Fruit fly (Drosophila melanogaster) whole organism, embryonic: ENCODE measurements around the gene CG42263.
A peak's percentile ranks its signal among the peaks of the same experiment; 100 is the strongest.

Experiments
- Asciz ChIP-seq: fragments of 200-800 bp; sonication (Bioruptor generic); optimal IDR thresholded peaks from 2 replicates; lab custom pipeline; 2017; ENCODE audit warnings: missing biosample characterization, mild to moderate bottlenecking, missing genetic modification characterization, missing genetic modification reagents
- Atf-2 ChIP-seq: fragments of 200-800 bp; sonication (Bioruptor generic); optimal IDR thresholded peaks from 2 replicates; lab custom pipeline; 2016; ENCODE audit warnings: missing biosample characterization, missing genetic modification characterization
- CG11398 ChIP-seq: fragments of 200-800 bp; sonication (Bioruptor generic); optimal IDR thresholded peaks from 2 replicates; lab custom pipeline; 2016; ENCODE audit warnings: missing biosample characterization, missing genetic modification characterization
- CG11695 ChIP-seq: fragments of 200-800 bp; sonication (Bioruptor generic); IDR thresholded peaks from 3 replicates; pipeline ENCODE4 v1.3.6; 2022; ENCODE audit warnings: missing biosample characterization, missing genetic modification characterization
- CG11723 ChIP-seq: fragments of 200-800 bp; sonication (Bioruptor generic); optimal IDR thresholded peaks from 2 replicates; lab custom pipeline; 2017; ENCODE audit warnings: missing biosample characterization, mild to moderate bottlenecking, missing genetic modification characterization
- CG12391 ChIP-seq: fragments of 200-800 bp; sonication (Bioruptor generic); optimal IDR thresholded peaks from 3 replicates; lab custom pipeline; 2018; ENCODE audit warnings: missing biosample characterization, mild to moderate bottlenecking, missing genetic modification characterization, moderate library complexity
- CG14710 ChIP-seq: fragments of 200-800 bp; sonication (Bioruptor generic); optimal IDR thresholded peaks from 3 replicates; lab custom pipeline; 2019; ENCODE audit warnings: missing biosample characterization, mild to moderate bottlenecking, missing genetic modification characterization, moderate library complexity
- CG14965 ChIP-seq: fragments of 200-800 bp; sonication (Bioruptor generic); optimal IDR thresholded peaks from 2 replicates; lab custom pipeline; 2016; ENCODE audit warnings: missing biosample characterization, missing genetic modification characterization, borderline replicate concordance
- CG1792 ChIP-seq: fragments of 200-800 bp; sonication (Bioruptor generic); optimal IDR thresholded peaks from 2 replicates; lab custom pipeline; 2016; ENCODE audit warnings: missing biosample characterization, missing genetic modification characterization
- CG18476 ChIP-seq: fragments of 200-800 bp; sonication (Bioruptor generic); optimal IDR thresholded peaks from 2 replicates; lab custom pipeline; 2016; ENCODE audit warnings: missing biosample characterization, mild to moderate bottlenecking, missing genetic modification characterization
- CG2116 ChIP-seq: fragments of 200-800 bp; sonication (Bioruptor generic); optimal IDR thresholded peaks from 3 replicates; lab custom pipeline; 2018; ENCODE audit warnings: missing biosample characterization, mild to moderate bottlenecking, missing genetic modification characterization
- CG2202 ChIP-seq: fragments of 200-800 bp; sonication (Bioruptor generic); optimal IDR thresholded peaks from 2 replicates; lab custom pipeline; 2018; ENCODE audit warnings: missing biosample characterization, mild to moderate bottlenecking, missing genetic modification characterization
- CG3065 ChIP-seq: fragments of 200-800 bp; sonication (Bioruptor generic); optimal IDR thresholded peaks from 2 replicates; lab custom pipeline; 2016; ENCODE audit warnings: missing biosample characterization, missing genetic modification characterization
- CG5180 ChIP-seq: fragments of 200-800 bp; sonication (Bioruptor generic); optimal IDR thresholded peaks from 3 replicates; lab custom pipeline; 2017; ENCODE audit warnings: missing biosample characterization, missing genetic modification characterization, mild to moderate bottlenecking, moderate library complexity, missing genetic modification reagents
- CG7556 ChIP-seq: fragments of 200-800 bp; sonication (Bioruptor generic); optimal IDR thresholded peaks from 2 replicates; lab custom pipeline; 2017; ENCODE audit warnings: missing biosample characterization, mild to moderate bottlenecking, missing genetic modification characterization
- D ChIP-seq, 2 experiments: fragments of 200-800 bp in 1 of 2; fragments of >200 bp in 1 of 2; sonication (Bioruptor generic) in 1 of 2; optimal IDR thresholded peaks; 2 replicates in 1 of 2; 3 replicates in 1 of 2; lab custom pipeline; 2017; ENCODE audit warnings: mild to moderate bottlenecking in 1 of 2, missing biosample characterization in 1 of 2, missing genetic modification characterization in 1 of 2, missing genetic modification reagents in 1 of 2
- D19A ChIP-seq: fragments of 200-800 bp; optimal IDR thresholded peaks from 3 replicates; lab custom pipeline; 2019; ENCODE audit warnings: missing biosample characterization, mild to moderate bottlenecking, missing genetic modification characterization, moderate library complexity
- Dbx ChIP-seq: fragments of 200-800 bp; sonication (Bioruptor generic); IDR thresholded peaks from 3 replicates; pipeline ENCODE4 v1.3.6; 2022; ENCODE audit warnings: missing biosample characterization, missing genetic modification characterization
- Doc3 ChIP-seq: fragments of 200-800 bp; sonication (Bioruptor generic); IDR thresholded peaks from 3 replicates; pipeline ENCODE4 v1.3.6; 2022; ENCODE audit warnings: missing biosample characterization, missing genetic modification characterization; ENCODE audit not compliant: partially characterized antibody
- ERR ChIP-seq: fragments of 200-800 bp; sonication (Bioruptor generic); optimal IDR thresholded peaks from 2 replicates; lab custom pipeline; 2016; ENCODE audit warnings: missing biosample characterization, missing genetic modification characterization
- GATAe ChIP-seq: fragments of 200-800 bp; sonication (Bioruptor generic); conservative IDR thresholded peaks from 2 replicates; pipeline ENCODE4 v1.3.6; 2022; ENCODE audit warnings: missing biosample characterization, missing genetic modification characterization
- H15 ChIP-seq: fragments of 200-800 bp; sonication (Bioruptor generic); IDR thresholded peaks from 3 replicates; pipeline ENCODE4 v1.3.6; 2022; ENCODE audit warnings: missing biosample characterization, missing genetic modification characterization
- HLH3B ChIP-seq: fragments of 200-800 bp; sonication (Bioruptor generic); IDR thresholded peaks from 2 replicates; pipeline ENCODE4 v1.3.6; 2022; ENCODE audit warnings: missing biosample characterization, missing genetic modification characterization
- HmgZ ChIP-seq: fragments of 200-800 bp; sonication (Bioruptor generic); optimal IDR thresholded peaks from 2 replicates; lab custom pipeline; 2018; ENCODE audit warnings: missing biosample characterization, mild to moderate bottlenecking, missing genetic modification characterization
- Lpt ChIP-seq: fragments of >200 bp; optimal IDR thresholded peaks from 2 replicates; lab custom pipeline; 2018; ENCODE audit warnings: missing biosample characterization, missing genetic modification characterization
- NC2β ChIP-seq: fragments of 200-800 bp; sonication (Bioruptor generic); optimal IDR thresholded peaks from 2 replicates; lab custom pipeline; 2016; ENCODE audit warnings: missing biosample characterization, missing genetic modification characterization
- Pdp1 ChIP-seq, 2 experiments: fragments of 200-800 bp; sonication (Bioruptor generic); optimal IDR thresholded peaks; 3 replicates each; lab custom pipeline; 2016; ENCODE audit warnings: missing biosample characterization in 2 of 2, missing genetic modification characterization in 2 of 2, mild to moderate bottlenecking in 1 of 2, moderate library complexity in 1 of 2
- Sin3A ChIP-seq: fragments of >200 bp; optimal IDR thresholded peaks from 2 replicates; lab custom pipeline; 2018
- Sox100B ChIP-seq: fragments of 200-800 bp; sonication (Bioruptor generic); optimal IDR thresholded peaks from 3 replicates; lab custom pipeline; 2018; ENCODE audit warnings: missing biosample characterization, mild to moderate bottlenecking, missing genetic modification characterization
- Stat92E ChIP-seq, 3 experiments: fragments of >200 bp in 2 of 3; fragments of 200-800 bp in 1 of 3; sonication (Bioruptor generic) in 1 of 3; optimal IDR thresholded peaks; 2 replicates each; lab custom pipeline; 2017 to 2019; ENCODE audit warnings: missing biosample characterization in 3 of 3, missing genetic modification characterization in 3 of 3, mild to moderate bottlenecking in 1 of 3, moderate library complexity in 1 of 3
- Xbp1 ChIP-seq: fragments of 200-800 bp; sonication (Bioruptor generic); optimal IDR thresholded peaks from 3 replicates; lab custom pipeline; 2016; ENCODE audit warnings: missing biosample characterization, mild to moderate bottlenecking, missing genetic modification characterization
- bab2 ChIP-seq: fragments of 200-800 bp; sonication (Bioruptor generic); optimal IDR thresholded peaks from 2 replicates; lab custom pipeline; 2016; ENCODE audit warnings: missing biosample characterization, missing genetic modification characterization
- cg ChIP-seq: fragments of 200-800 bp; sonication (Bioruptor generic); optimal IDR thresholded peaks from 3 replicates; lab custom pipeline; 2019; ENCODE audit warnings: missing biosample characterization, mild to moderate bottlenecking, missing genetic modification characterization, moderate library complexity
- chif ChIP-seq, 2 experiments: fragments of 200-800 bp; sonication (Bioruptor generic); optimal IDR thresholded peaks; 3 replicates each; lab custom pipeline; 2016; ENCODE audit warnings: missing biosample characterization in 2 of 2, missing genetic modification characterization in 2 of 2
- grn ChIP-seq: fragments of 200-800 bp; sonication (Bioruptor generic); optimal IDR thresholded peaks from 3 replicates; lab custom pipeline; 2017; ENCODE audit warnings: missing biosample characterization, missing genetic modification characterization
- h ChIP-seq: fragments of >200 bp; optimal IDR thresholded peaks from 2 replicates; lab custom pipeline; 2017
- hbn ChIP-seq: fragments of 200-800 bp; sonication (Bioruptor generic); IDR thresholded peaks from 2 replicates; pipeline ENCODE4 v1.3.6; 2022; ENCODE audit warnings: missing biosample characterization, missing genetic modification characterization; ENCODE audit not compliant: partially characterized antibody
- kni ChIP-seq: fragments of 200-800 bp; sonication (Bioruptor generic); optimal IDR thresholded peaks from 3 replicates; lab custom pipeline; 2017; ENCODE audit warnings: mild to moderate bottlenecking, missing biosample characterization, missing genetic modification reagents, missing genetic modification characterization
- mld ChIP-seq: fragments of 200-800 bp; sonication (Bioruptor generic); IDR thresholded peaks from 3 replicates; pipeline ENCODE4 v1.3.6; 2022; ENCODE audit warnings: missing biosample characterization, missing genetic modification characterization; ENCODE audit not compliant: partially characterized antibody
- nau ChIP-seq: fragments of 200-800 bp; sonication (Bioruptor generic); optimal IDR thresholded peaks from 3 replicates; lab custom pipeline; 2017; ENCODE audit warnings: missing biosample characterization, mild to moderate bottlenecking, missing genetic modification characterization, missing genetic modification reagents
- nerfin-2 ChIP-seq: fragments of 200-800 bp; sonication (Bioruptor generic); IDR thresholded peaks from 2 replicates; pipeline ENCODE4 v1.3.6; 2022; ENCODE audit warnings: missing biosample characterization, missing genetic modification characterization; ENCODE audit not compliant: partially characterized antibody
- phol ChIP-seq: fragments of 200-800 bp; sonication (Bioruptor generic); optimal IDR thresholded peaks from 3 replicates; lab custom pipeline; 2018; ENCODE audit warnings: missing biosample characterization, mild to moderate bottlenecking, missing genetic modification characterization, moderate library complexity
- scrt ChIP-seq: fragments of 200-800 bp; sonication (Bioruptor generic); optimal IDR thresholded peaks from 2 replicates; lab custom pipeline; 2018; ENCODE audit warnings: missing biosample characterization, mild to moderate bottlenecking, missing genetic modification characterization, moderate library complexity
- sqz ChIP-seq: fragments of 200-800 bp; sonication (Bioruptor generic); optimal IDR thresholded peaks from 3 replicates; lab custom pipeline; 2018; ENCODE audit warnings: missing biosample characterization, mild to moderate bottlenecking, missing genetic modification characterization
- tna ChIP-seq: fragments of 200-800 bp; sonication (Bioruptor generic); IDR thresholded peaks from 2 replicates; pipeline ENCODE4 v1.3.6; 2022; ENCODE audit warnings: missing biosample characterization, missing genetic modification characterization; ENCODE audit not compliant: partially characterized antibody
- tx ChIP-seq: fragments of 200-800 bp; sonication (Bioruptor generic); optimal IDR thresholded peaks from 2 replicates; lab custom pipeline; 2016; ENCODE audit warnings: missing biosample characterization, missing genetic modification characterization
- vvl ChIP-seq: fragments of 200-800 bp; sonication (Bioruptor generic); IDR thresholded peaks from 2 replicates; pipeline ENCODE4 v1.3.6; 2022; ENCODE audit warnings: missing biosample characterization, missing genetic modification characterization
- zfh2 ChIP-seq: fragments of 200-800 bp; sonication (Bioruptor generic); optimal IDR thresholded peaks from 2 replicates; lab custom pipeline; 2016; ENCODE audit warnings: missing biosample characterization, missing genetic modification characterization

The CG42263 gene

DNA sequence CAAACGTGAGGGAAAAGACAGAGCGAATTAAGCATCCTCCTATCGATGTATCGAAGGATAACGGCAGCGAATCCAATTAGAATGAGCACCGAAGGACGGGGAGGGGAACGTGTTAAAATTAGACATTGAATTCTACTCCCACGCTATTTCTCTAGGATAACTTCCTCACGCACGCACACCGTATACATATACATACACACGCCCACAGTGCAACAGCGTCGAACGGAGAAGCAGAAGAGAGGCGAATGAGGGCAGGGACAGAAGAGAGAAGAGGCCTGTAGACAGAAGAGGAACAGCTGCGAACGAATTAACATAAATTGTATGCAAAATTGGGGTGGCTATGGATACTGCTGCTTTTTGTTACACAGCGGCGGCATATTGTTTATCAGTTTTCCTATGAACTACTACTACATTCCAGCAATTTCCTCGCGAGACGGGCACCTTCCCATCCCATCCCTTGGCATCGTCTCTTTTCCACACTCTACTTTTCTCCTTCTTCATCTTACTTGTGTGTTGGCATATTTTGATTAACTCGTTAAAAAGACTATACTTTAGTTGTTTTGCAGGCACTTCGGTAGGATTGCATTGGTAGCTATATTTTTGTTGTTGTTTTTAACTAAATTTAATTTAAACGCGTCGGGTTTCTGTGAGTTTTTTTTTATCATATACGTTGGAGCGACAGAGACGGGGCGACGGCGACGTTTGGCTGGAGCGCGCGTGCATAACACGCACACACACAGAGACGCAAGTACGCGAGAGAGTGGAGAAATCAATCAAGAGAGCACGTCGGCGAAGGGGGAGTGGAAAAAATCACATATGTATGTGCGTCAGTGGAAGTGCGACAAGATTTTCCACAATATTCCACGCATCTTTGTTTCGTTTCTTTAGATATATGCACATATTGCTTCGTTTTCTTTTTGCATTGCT lies 47.1 kb downstream of the CG42263 start (continued):
- TF ChIP-seq CG12391 (tag; lab: Kevin White, UChicago) (no peak), D19A (no peak), CG11398 (GFP tag; lab: Kevin White, UChicago) (no peak), NC2β (GFP tag; lab: Kevin White, UChicago) (no peak), GATAe (GFP tag; lab: Robert Waterston, UW) (no peak), CG7556 (GFP tag; lab: Kevin White, UChicago) (no peak), nerfin-2 (GFP tag; lab: Robert Waterston, UW) (no peak), scrt (GFP tag; lab: Kevin White, UChicago) (peak; percentile 82), sqz (GFP tag; lab: Kevin White, UChicago) (peak; percentile 84), CG5180 (GFP tag; lab: Kevin White, UChicago) (no peak), grn (no peak), Pdp1 (GFP tag; optimal IDR thresholded peaks at IDR 0.05; lab: Kevin White, UChicago) (peak in 1 of 2 experiments; percentile 95), h (lab: Kevin White, UChicago) (no peak), Stat92E (GFP tag; optimal IDR thresholded peaks at IDR 0.05; lab: Kevin White, UChicago) (no peak), Xbp1 (GFP tag; lab: Kevin White, UChicago) (no peak), mld (no peak), Lpt (GFP tag; lab: Kevin White, UChicago) (no peak), vvl (GFP tag; lab: Robert Waterston, UW) (peak; percentile 76), CG11723 (GFP tag; lab: Kevin White, UChicago) (no peak), nau (GFP tag; lab: Kevin White, UChicago) (peak; percentile 75), CG2116 (no peak), CG14710 (tag; lab: Kevin White, UChicago) (no peak), H15 (no peak), Sin3A (lab: Kevin White, UChicago) (no peak), CG18476 (no peak), cg (GFP tag; lab: Kevin White, UChicago) (peak; percentile 87), HmgZ (tag; lab: Kevin White, UChicago) (no peak), CG2202 (no peak), tx (GFP tag; lab: Kevin White, UChicago) (no peak), kni (peak; percentile 9), CG1792 (no peak), Dbx (GFP tag; lab: Robert Waterston, UW) (0 out of 3 replicates have a peak, but pooled peaks have one; percentile 14), bab2 (GFP tag; lab: Kevin White, UChicago) (no peak), zfh2 (GFP tag; lab: Kevin White, UChicago) (no peak)
- TF ChIP-seq, all 482 proteins: peak for 45

DNA sequence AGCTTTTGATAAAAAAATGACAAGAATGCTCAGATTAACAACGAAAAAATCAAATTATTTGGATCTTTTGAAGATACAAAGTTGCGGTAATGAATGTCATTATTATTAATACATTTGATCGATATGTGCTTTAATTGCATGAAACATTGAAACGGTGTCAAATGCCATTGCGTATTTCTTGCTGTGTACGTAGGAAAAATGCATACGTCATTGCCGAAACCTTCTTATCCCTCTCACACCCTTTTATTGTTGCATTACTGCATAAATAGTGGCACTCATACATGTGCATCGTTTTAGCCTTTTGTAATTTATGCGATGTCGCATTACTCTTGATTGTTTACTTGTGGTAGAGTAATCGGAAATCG lies 47.9 kb downstream of the CG42263 start:
- TF ChIP-seq D (optimal IDR thresholded peaks at IDR 0.05; lab: Kevin White, UChicago) (no peak), D (GFP tag; optimal IDR thresholded peaks at IDR 0.05; lab: Kevin White, UChicago) (peak; percentile 18), HLH3B (GFP tag; lab: Robert Waterston, UW) (no peak), D19A (peak; percentile 59), zfh2 (GFP tag; lab: Kevin White, UChicago) (no peak), Asciz (GFP tag; lab: Kevin White, UChicago) (peak; percentile 6), mld (no peak), chif (GFP tag; optimal IDR thresholded peaks at IDR 0.05; lab: Kevin White, UChicago) (peak in 1 of 2 experiments; percentile 2), Atf-2 (GFP tag; lab: Kevin White, UChicago) (peak; percentile 7), Doc3 (GFP tag; lab: Robert Waterston, UW) (no peak), Sox100B (no peak), phol (tag; lab: Kevin White, UChicago) (peak; percentile 35), tna (GFP tag; lab: Robert Waterston, UW) (0 out of 2 replicates have a peak, but pooled peaks have one; percentile 20), CG11695 (GFP tag; lab: Robert Waterston, UW) (0 out of 3 replicates have a peak, but pooled peaks have one; percentile 14), CG3065 (GFP tag; lab: Kevin White, UChicago) (no peak), CG14965 (GFP tag; lab: Kevin White, UChicago) (no peak), hbn (GFP tag; lab: Robert Waterston, UW) (no peak), ERR (GFP tag; lab: Kevin White, UChicago) (no peak)
